Fruit fly (Drosophila melanogaster) whole organism, prepupa: Measurements from ENCODE around the gene CG43182.

Experiments used
- CG10669 ChIP-seq: fragments of 200-800 bp; sonication (Bioruptor generic); optimal IDR thresholded peaks from 3 replicates; lab custom pipeline; 2018; ENCODE audit warnings: missing biosample characterization, mild to moderate bottlenecking, missing genetic modification characterization, moderate library complexity
- CG15336 ChIP-seq: fragments of 200-800 bp; sonication (Bioruptor generic); IDR thresholded peaks from 2 replicates; pipeline ENCODE4 v1.3.6; 2022; ENCODE audit warnings: missing biosample characterization, missing genetic modification characterization
- CG1621 ChIP-seq: fragments of 200-800 bp; sonication (Bioruptor generic); optimal IDR thresholded peaks from 3 replicates; lab custom pipeline; 2018; ENCODE audit warnings: missing biosample characterization, mild to moderate bottlenecking, missing genetic modification characterization
- CG3032 ChIP-seq: fragments of 200-800 bp; optimal IDR thresholded peaks from 2 replicates; lab custom pipeline; 2019; ENCODE audit warnings: missing biosample characterization, mild to moderate bottlenecking, missing genetic modification characterization, moderate library complexity
- dsx ChIP-seq: fragments of 200-800 bp; optimal IDR thresholded peaks from 3 replicates; lab custom pipeline; 2019; ENCODE audit warnings: missing biosample characterization, mild to moderate bottlenecking, missing genetic modification characterization, moderate library complexity; ENCODE audit not compliant: poor library complexity, severe bottlenecking
- vri ChIP-seq: fragments of 200-800 bp; sonication (Bioruptor generic); optimal IDR thresholded peaks from 3 replicates; lab custom pipeline; 2016; ENCODE audit warnings: missing biosample characterization, mild to moderate bottlenecking, missing genetic modification characterization

dm6 chrX:366854-367253 is 14.0 kb downstream of the CG43182 start:
- TF ChIP-seq CG3032 (tag; lab: Kevin White, UChicago): peak; percentile 52
- TF ChIP-seq CG15336 (GFP tag; lab: Robert Waterston, UW): no peak
- TF ChIP-seq vri: no peak
- TF ChIP-seq CG1621: no peak
- TF ChIP-seq CG10669 (GFP tag; lab: Kevin White, UChicago): peak; percentile 23
- peak; percentile 27 for TF ChIP-seq dsx (GFP tag; lab: Kevin White, UChicago)
